Worm (Caenorhabditis elegans) whole organism, L1 larva: Measurements from ENCODE around the gene hrg-4.

ENCODE experiments used
- C16A3.4 ChIP-seq: fragments of 150-350 bp; optimal IDR thresholded peaks from 2 replicates; lab custom pipeline; 2014; ENCODE audit warnings: missing biosample characterization, missing genetic modification characterization
- C34B4.2 ChIP-seq: sonication (generic microtip); optimal IDR thresholded peaks from 2 replicates; lab custom pipeline; 2017; ENCODE audit warnings: mild to moderate bottlenecking, missing genetic modification characterization, missing compliant biosample characterization
- aly-2 ChIP-seq: fragments of 150-350 bp; optimal IDR thresholded peaks from 2 replicates; lab custom pipeline; 2014; ENCODE audit warnings: missing biosample characterization, missing genetic modification characterization
- ceh-63 ChIP-seq: fragments of 200-800 bp; sonication (Bioruptor generic); optimal IDR thresholded peaks from 2 replicates; lab custom pipeline; 2018; ENCODE audit warnings: mild to moderate bottlenecking, missing genetic modification characterization, missing compliant biosample characterization
- dpl-1 ChIP-seq, 3 experiments: fragments of 150-350 bp in 2 of 3; sonication (generic microtip) in 1 of 3; optimal IDR thresholded peaks; 2 replicates each; lab custom pipeline; 2014 to 2017; ENCODE audit warnings: missing biosample characterization in 3 of 3, missing genetic modification characterization in 3 of 3, missing genetic modification reagents in 3 of 3
- dsc-1 ChIP-seq: sonication (generic microtip); optimal IDR thresholded peaks from 2 replicates; lab custom pipeline; 2016; ENCODE audit warnings: mild to moderate bottlenecking, missing genetic modification characterization, missing compliant biosample characterization
- efl-1 ChIP-seq, 4 experiments: fragments of 150-350 bp; optimal IDR thresholded peaks in 3 of 4; peaks in 1 of 4; 1 replicate in 1 of 4; 2 replicates in 3 of 4; lab custom pipeline; 2014; ENCODE audit warnings: missing biosample characterization in 2 of 4, missing genetic modification characterization in 2 of 4, missing genetic modification reagents in 2 of 4
- efl-3 ChIP-seq: fragments of 200-800 bp; sonication (Bioruptor generic); optimal IDR thresholded peaks from 2 replicates; lab custom pipeline; 2018; ENCODE audit warnings: mild to moderate bottlenecking, missing genetic modification characterization, missing compliant biosample characterization
- egl-13 ChIP-seq: sonication (generic microtip); optimal IDR thresholded peaks from 2 replicates; lab custom pipeline; 2016; ENCODE audit warnings: missing genotype, missing genetic modification reagents, missing genetic modification characterization, missing compliant biosample characterization
- egl-27 ChIP-seq, 2 experiments: fragments of 150-350 bp in 1 of 2; sonication (generic microtip); optimal IDR thresholded peaks; 3 replicates each; lab custom pipeline; 2017 to 2018; ENCODE audit warnings: missing biosample characterization in 2 of 2, missing genetic modification characterization in 2 of 2, missing genetic modification reagents in 2 of 2
- elt-2 ChIP-seq: sonication (generic microtip); optimal IDR thresholded peaks from 2 replicates; lab custom pipeline; 2016; ENCODE audit warnings: missing genetic modification characterization, mild to moderate bottlenecking, inconsistent platforms, missing compliant biosample characterization, missing genetic modification reagents
- elt-3 ChIP-seq, 6 experiments: fragments of 150-350 bp in 1 of 6; sonication (generic microtip); optimal IDR thresholded peaks; 2 replicates each; lab custom pipeline; 2017 to 2018; ENCODE audit warnings: missing biosample characterization in 6 of 6, missing genetic modification characterization in 6 of 6, inconsistent platforms in 1 of 6
- ets-5 ChIP-seq: fragments of 200-800 bp; sonication (Bioruptor generic); IDR thresholded peaks from 2 replicates; pipeline ENCODE4 v1.3.6; 2022; ENCODE audit warnings: missing genetic modification characterization, missing compliant biosample characterization
- fkh-10 ChIP-seq: sonication (generic microtip); optimal IDR thresholded peaks from 2 replicates; lab custom pipeline; 2017; ENCODE audit warnings: missing biosample characterization, missing genetic modification reagents, missing genetic modification characterization
- fkh-4 ChIP-seq: sonication (generic microtip); optimal IDR thresholded peaks from 2 replicates; lab custom pipeline; 2016; ENCODE audit warnings: missing compliant biosample characterization, missing genetic modification characterization, borderline replicate concordance
- fos-1 ChIP-seq: fragments of 150-350 bp; optimal IDR thresholded peaks from 2 replicates; lab custom pipeline; 2014; ENCODE audit warnings: missing biosample characterization, missing genetic modification characterization
- hlh-4 ChIP-seq: sonication (generic microtip); optimal IDR thresholded peaks from 2 replicates; lab custom pipeline; 2016; ENCODE audit warnings: mild to moderate bottlenecking, missing genetic modification characterization, missing compliant biosample characterization
- irx-1 ChIP-seq: sonication (generic microtip); optimal IDR thresholded peaks from 2 replicates; lab custom pipeline; 2016; ENCODE audit warnings: missing genetic modification characterization, missing compliant biosample characterization
- isw-1 ChIP-seq: fragments of 200-800 bp; sonication (Bioruptor generic); IDR thresholded peaks from 2 replicates; pipeline ENCODE4 v1.3.6; 2022; ENCODE audit warnings: missing genetic modification characterization, missing compliant biosample characterization
- jun-1 ChIP-seq: fragments of 150-350 bp; optimal IDR thresholded peaks from 2 replicates; lab custom pipeline; 2014; ENCODE audit warnings: missing biosample characterization, missing genetic modification reagents, missing genetic modification characterization
- lin-13 ChIP-seq: fragments of 150-350 bp; optimal IDR thresholded peaks from 2 replicates; lab custom pipeline; 2014; ENCODE audit warnings: missing biosample characterization, missing genetic modification reagents, missing genetic modification characterization
- lin-14 ChIP-seq: fragments of 200-800 bp; sonication (Bioruptor generic); optimal IDR thresholded peaks from 2 replicates; lab custom pipeline; 2018; ENCODE audit warnings: mild to moderate bottlenecking, missing genetic modification characterization, moderate library complexity, missing compliant biosample characterization
- lin-15B ChIP-seq: fragments of 150-350 bp; sonication (generic microtip); optimal IDR thresholded peaks from 3 replicates; lab custom pipeline; 2014; ENCODE audit warnings: missing biosample characterization, missing genetic modification characterization
- lin-35 ChIP-seq, 2 experiments: fragments of 150-350 bp; optimal IDR thresholded peaks; 2 replicates each; lab custom pipeline; 2014; ENCODE audit warnings: missing biosample characterization in 2 of 2, missing genetic modification characterization in 2 of 2, missing genetic modification reagents in 2 of 2
- lsy-2 ChIP-seq, 2 experiments: fragments of 150-350 bp; optimal IDR thresholded peaks; 2 replicates each; lab custom pipeline; 2014; ENCODE audit warnings: missing biosample characterization in 2 of 2, missing genetic modification characterization in 2 of 2
- mdl-1 ChIP-seq, 2 experiments: fragments of 150-350 bp; optimal IDR thresholded peaks; 2 replicates each; lab custom pipeline; 2014 to 2017; ENCODE audit warnings: missing biosample characterization in 2 of 2, missing genetic modification characterization in 2 of 2, inconsistent platforms in 1 of 2
- mep-1 ChIP-seq: fragments of 150-350 bp; optimal IDR thresholded peaks from 2 replicates; lab custom pipeline; 2014; ENCODE audit warnings: missing biosample characterization, missing genetic modification characterization
- nhr-11 ChIP-seq: fragments of 150-350 bp; optimal IDR thresholded peaks from 2 replicates; lab custom pipeline; 2014; ENCODE audit warnings: missing biosample characterization, missing genetic modification characterization
- nhr-19 ChIP-seq: fragments of 200-800 bp; sonication (Bioruptor generic); conservative IDR thresholded peaks from 2 replicates; pipeline ENCODE4 v1.3.6; 2022; ENCODE audit warnings: missing genetic modification characterization, missing compliant biosample characterization
- nhr-20 ChIP-seq: sonication (generic microtip); optimal IDR thresholded peaks from 2 replicates; lab custom pipeline; 2016; ENCODE audit warnings: mild to moderate bottlenecking, missing genetic modification characterization, missing compliant biosample characterization
- nhr-47 ChIP-seq: sonication (generic microtip); optimal IDR thresholded peaks from 2 replicates; lab custom pipeline; 2016; ENCODE audit warnings: mild to moderate bottlenecking, missing genetic modification characterization, moderate library complexity, missing compliant biosample characterization
- nhr-71 ChIP-seq: sonication (generic microtip); optimal IDR thresholded peaks from 2 replicates; lab custom pipeline; 2016; ENCODE audit warnings: mild to moderate bottlenecking, missing genetic modification characterization, moderate library complexity, missing compliant biosample characterization
- nhr-76 ChIP-seq: sonication (generic microtip); optimal IDR thresholded peaks from 2 replicates; lab custom pipeline; 2017; ENCODE audit warnings: missing biosample characterization, missing genetic modification characterization
- nhr-77 ChIP-seq: fragments of 150-350 bp; optimal IDR thresholded peaks from 2 replicates; lab custom pipeline; 2014; ENCODE audit warnings: missing biosample characterization, missing genetic modification characterization
- nhr-90 ChIP-seq: sonication (generic microtip); optimal IDR thresholded peaks from 2 replicates; lab custom pipeline; 2016; ENCODE audit warnings: mild to moderate bottlenecking, missing genetic modification characterization, missing compliant biosample characterization; ENCODE audit not compliant: poor library complexity
- pax-3 ChIP-seq: fragments of 200-800 bp; sonication (Bioruptor generic); optimal IDR thresholded peaks from 2 replicates; lab custom pipeline; 2018; ENCODE audit warnings: mild to moderate bottlenecking, missing genetic modification characterization, moderate library complexity, missing compliant biosample characterization
- pqm-1 ChIP-seq: sonication (generic microtip); optimal IDR thresholded peaks from 3 replicates; lab custom pipeline; 2017; ENCODE audit warnings: missing biosample characterization, missing genetic modification characterization
- rnt-1 ChIP-seq: sonication (generic microtip); optimal IDR thresholded peaks from 2 replicates; lab custom pipeline; 2016; ENCODE audit warnings: mild to moderate bottlenecking, missing genetic modification characterization, moderate library complexity, missing compliant biosample characterization
- skn-1 ChIP-seq: fragments of 150-350 bp; optimal IDR thresholded peaks from 2 replicates; lab custom pipeline; 2014; ENCODE audit warnings: missing biosample characterization, missing genetic modification characterization
- snu-23 ChIP-seq: sonication (generic microtip); optimal IDR thresholded peaks from 2 replicates; lab custom pipeline; 2016; ENCODE audit warnings: missing genetic modification characterization, missing compliant biosample characterization
- sox-4 ChIP-seq: sonication (generic microtip); optimal IDR thresholded peaks from 2 replicates; lab custom pipeline; 2016; ENCODE audit warnings: missing genetic modification characterization, missing compliant biosample characterization
- sptf-1 ChIP-seq: fragments of 150-350 bp; optimal IDR thresholded peaks from 2 replicates; lab custom pipeline; 2014; ENCODE audit warnings: missing biosample characterization, missing genetic modification characterization
- sup-37 ChIP-seq: fragments of 200-800 bp; sonication (Bioruptor generic); optimal IDR thresholded peaks from 2 replicates; lab custom pipeline; 2018; ENCODE audit warnings: mild to moderate bottlenecking, missing genetic modification characterization, missing compliant biosample characterization
- swsn-7 ChIP-seq: sonication (generic microtip); optimal IDR thresholded peaks from 2 replicates; lab custom pipeline; 2016; ENCODE audit warnings: missing genetic modification characterization, missing compliant biosample characterization
- tbx-2 ChIP-seq: sonication (generic microtip); optimal IDR thresholded peaks from 2 replicates; lab custom pipeline; 2016; ENCODE audit warnings: missing genetic modification characterization, missing compliant biosample characterization
- unc-86 ChIP-seq: sonication (generic microtip); optimal IDR thresholded peaks from 2 replicates; lab custom pipeline; 2016; ENCODE audit warnings: missing genetic modification characterization, missing compliant biosample characterization
- xbp-1 ChIP-seq: sonication (generic microtip); optimal IDR thresholded peaks from 2 replicates; lab custom pipeline; 2016; ENCODE audit warnings: missing genetic modification characterization, missing compliant biosample characterization
- zag-1 ChIP-seq: fragments of 150-350 bp; optimal IDR thresholded peaks from 2 replicates; lab custom pipeline; 2014; ENCODE audit warnings: missing biosample characterization, missing genetic modification characterization
- ztf-11 ChIP-seq, 2 experiments: sonication (generic microtip); optimal IDR thresholded peaks; 2 replicates each; lab custom pipeline; 2016 to 2017; ENCODE audit warnings: missing genetic modification characterization in 2 of 2, missing biosample characterization in 1 of 2, missing compliant biosample characterization in 1 of 2
- ztf-4 ChIP-seq: fragments of 150-350 bp; optimal IDR thresholded peaks from 2 replicates; lab custom pipeline; 2014; ENCODE audit warnings: missing biosample characterization, missing genetic modification characterization

hrg-4 gene

DNA sequence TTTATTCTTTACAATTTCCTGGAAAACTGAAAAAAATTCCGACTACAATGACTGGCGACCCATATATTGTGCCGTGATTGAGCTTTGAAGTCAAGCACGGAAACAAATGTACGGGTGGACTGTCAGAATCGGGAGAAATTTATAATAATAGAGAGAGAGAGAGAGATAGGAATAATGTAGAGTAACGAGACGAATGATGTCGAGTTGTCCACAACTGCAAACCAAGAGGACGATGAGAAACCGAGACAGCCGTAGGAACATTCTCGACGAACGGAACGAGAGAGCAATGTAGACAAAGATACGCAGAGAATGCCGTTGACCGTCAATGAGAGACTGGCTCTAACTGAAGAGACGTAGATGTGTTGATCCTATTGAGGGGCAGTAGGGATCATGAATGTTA is 3.2 kb downstream of the hrg-4 start (continued):
- TF ChIP-seq lin-14 (peak; percentile 95), sptf-1 (tag; lab: Kevin White, UChicago) (no peak), egl-27 (tag; optimal IDR thresholded peaks at IDR 0.05; lab: Kevin White, UChicago) (peak; percentile 46 to 69), ceh-63 (no peak), elt-3 (tag; optimal IDR thresholded peaks at IDR 0.05; lab: Kevin White, UChicago) (peak in 5 of 6 experiments; percentile 19 to 85 (median 65)), nhr-90 (tag; lab: Kevin White, UChicago) (peak; percentile 71), nhr-19 (GFP tag; lab: Robert Waterston, UW) (peak; percentile 81), dpl-1 (GFP tag; optimal IDR thresholded peaks at IDR 0.05; lab: Kevin White, UChicago) (peak; percentile 45 to 49 (median 47)), sox-4 (tag; lab: Kevin White, UChicago) (no peak), nhr-77 (tag; lab: Kevin White, UChicago) (peak; percentile 71), elt-2 (tag; lab: Kevin White, UChicago) (peak; percentile 9), nhr-47 (tag; lab: Kevin White, UChicago) (peak; percentile 82), sup-37 (GFP tag; lab: Kevin White, UChicago) (no peak), lsy-2 (tag; optimal IDR thresholded peaks at IDR 0.05; lab: Kevin White, UChicago) (peak; percentile 78 to 81), hlh-4 (no peak), snu-23 (GFP tag; lab: Kevin White, UChicago) (peak; percentile 96), aly-2 (tag; lab: Kevin White, UChicago) (peak; percentile 74), nhr-71 (peak; percentile 95), pqm-1 (no peak), jun-1 (peak; percentile 70), efl-3 (GFP tag; lab: Kevin White, UChicago) (no peak)

DNA sequence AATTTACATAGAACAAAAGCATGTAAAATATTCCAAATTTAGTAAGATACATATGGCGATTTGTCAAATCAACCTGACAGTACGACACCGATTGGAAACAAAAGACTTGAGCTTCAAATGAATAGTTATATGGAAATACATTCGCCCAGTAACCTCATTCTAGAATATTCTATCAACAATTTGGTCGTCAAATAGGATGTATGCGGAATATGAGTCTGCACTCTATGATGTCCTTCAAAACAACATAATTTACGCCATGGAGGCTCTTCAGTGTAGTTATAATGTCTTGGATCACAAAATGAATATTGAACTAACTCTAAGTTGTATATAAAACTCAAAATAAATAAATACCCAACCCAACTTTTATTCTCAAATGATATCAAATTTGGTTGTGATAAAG is 4.1 kb downstream of the hrg-4 start:
- TF ChIP-seq unc-86 (tag; lab: Kevin White, UChicago) = no peak
- peak; percentile 51 for TF ChIP-seq lin-14
- TF ChIP-seq snu-23 (GFP tag; lab: Kevin White, UChicago) = peak; percentile 66
- peak; percentile 32 for TF ChIP-seq rnt-1 (tag; lab: Kevin White, UChicago)
- TF ChIP-seq efl-1 (optimal IDR thresholded peaks at IDR 0.05; lab: Kevin White, UChicago) = peak in 1 of 2 experiments; percentile 26
- peak in 1 of 2 experiments; percentile 45 for TF ChIP-seq efl-1 (GFP tag; optimal IDR thresholded peaks at IDR 0.05 in 1 of 2; lab: Kevin White, UChicago)
- peak; percentile 45 for TF ChIP-seq nhr-19 (GFP tag; lab: Robert Waterston, UW)
- no peak for TF ChIP-seq skn-1 (tag; lab: Kevin White, UChicago)
- peak; percentile 67 for TF ChIP-seq nhr-20 (tag; lab: Kevin White, UChicago)
- peak; percentile 38 for TF ChIP-seq ztf-4
- peak; percentile 66 for TF ChIP-seq swsn-7
- peak; percentile 6 for TF ChIP-seq lin-15B (tag; lab: Kevin White, UChicago)
- TF ChIP-seq C16A3.4 (tag; lab: Kevin White, UChicago) = peak; percentile 8
- no peak for TF ChIP-seq C34B4.2 (tag; lab: Kevin White, UChicago)
- TF ChIP-seq mdl-1 (tag; optimal IDR thresholded peaks at IDR 0.05; lab: Kevin White, UChicago) = no peak
- TF ChIP-seq ztf-11 (tag; optimal IDR thresholded peaks at IDR 0.05; lab: Kevin White, UChicago) = peak in 1 of 2 experiments; percentile 42
- peak; percentile 59 to 69 for TF ChIP-seq lsy-2 (tag; optimal IDR thresholded peaks at IDR 0.05; lab: Kevin White, UChicago)
- no peak for TF ChIP-seq tbx-2 (tag; lab: Kevin White, UChicago)
- TF ChIP-seq dsc-1 (tag; lab: Kevin White, UChicago) = peak; percentile 38
- no peak for TF ChIP-seq fos-1 (tag; lab: Kevin White, UChicago)
- 0 out of 2 replicates have a peak, but pooled peaks have one; percentile 9 for TF ChIP-seq isw-1
- no peak for TF ChIP-seq irx-1
- no peak for TF ChIP-seq fkh-10 (GFP tag; lab: Kevin White, UChicago)
- no peak for TF ChIP-seq nhr-11 (tag; lab: Kevin White, UChicago)
- peak; percentile 14 for TF ChIP-seq fkh-4 (tag; lab: Kevin White, UChicago)
- TF ChIP-seq nhr-47 (tag; lab: Kevin White, UChicago) = peak; percentile 50
- peak; percentile 60 for TF ChIP-seq lin-13 (GFP tag; lab: Kevin White, UChicago)
- TF ChIP-seq ets-5 (GFP tag; lab: Robert Waterston, UW) = no peak
- no peak for TF ChIP-seq zag-1
- peak; percentile 35 to 61 for TF ChIP-seq lin-35 (GFP tag; optimal IDR thresholded peaks at IDR 0.05; lab: Kevin White, UChicago)
- TF ChIP-seq mep-1 (tag; lab: Kevin White, UChicago) = peak; percentile 75
- peak; percentile 10 for TF ChIP-seq egl-13 (tag; lab: Kevin White, UChicago)
- TF ChIP-seq nhr-76 (tag; lab: Kevin White, UChicago) = no peak
- peak; percentile 62 for TF ChIP-seq xbp-1
- peak; percentile 65 for TF ChIP-seq nhr-71
- peak; percentile 1 for TF ChIP-seq pax-3 (tag; lab: Kevin White, UChicago)
- TF ChIP-seq dpl-1 (GFP tag; optimal IDR thresholded peaks at IDR 0.05; lab: Kevin White, UChicago) = peak in 2 of 3 experiments; percentile 28 to 36
